Worm (Caenorhabditis elegans): ENCODE data around the gene trh-1.

The trh-1 gene

DNA sequence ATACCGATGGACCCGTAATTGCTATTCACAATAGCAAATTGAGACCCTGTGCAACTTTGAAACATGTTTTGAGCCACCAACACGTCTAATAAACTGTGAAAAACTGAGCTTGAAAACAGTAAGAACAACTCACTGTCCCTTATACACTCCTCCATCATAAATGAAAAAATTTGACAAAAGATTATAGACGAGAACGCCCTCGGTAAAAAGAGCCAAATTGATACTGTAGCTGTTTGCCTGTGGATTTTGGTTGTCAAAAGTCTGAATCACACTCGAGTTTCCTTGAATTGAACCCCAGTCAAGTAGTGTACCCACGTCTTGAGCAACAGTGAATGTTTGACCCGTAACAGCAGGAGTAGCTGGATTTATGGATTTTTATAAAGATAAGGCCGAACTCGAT, 27.4 kb upstream of the trh-1 start:
- no peak for TF ChIP-seq hif-1 (tag; optimal IDR thresholded peaks at IDR 0.05)
- peak in 1 of 2 experiments; percentile 95 for TF ChIP-seq unc-62 (GFP tag; optimal IDR thresholded peaks at IDR 0.05 in 1 of 2)
- no peak for TF ChIP-seq unc-62 (tag; optimal IDR thresholded peaks at IDR 0.05)
- TF ChIP-seq unc-130 (GFP tag; optimal IDR thresholded peaks at IDR 0.05) = no peak
- no peak for TF ChIP-seq nhr-237 (tag; optimal IDR thresholded peaks at IDR 0.05)
- TF ChIP-seq zfp-2 (tag; optimal IDR thresholded peaks at IDR 0.05) = no peak

DNA sequence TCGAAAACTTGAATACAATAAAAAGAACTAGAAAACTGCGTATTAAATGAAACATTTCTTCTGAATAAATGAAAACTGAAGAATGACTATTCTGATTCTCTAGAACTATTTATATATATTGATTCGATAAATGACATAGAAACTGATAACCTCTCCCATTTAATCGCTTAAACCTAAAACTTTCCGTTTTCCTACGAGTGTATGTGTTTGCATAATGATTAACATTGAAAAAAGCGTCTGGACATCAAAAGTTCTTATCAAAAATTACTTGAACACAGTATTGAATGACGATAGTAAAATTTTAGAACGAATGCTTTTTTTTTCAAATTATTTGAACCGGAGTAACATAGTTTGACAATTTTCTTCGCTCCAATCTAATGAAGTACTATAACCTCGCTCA, 26.2 kb upstream of the trh-1 start, which contains the start of gene C49C3.9:
Gene C49C3.9 (minus strand): TSS at position 136 of the 400 bp plus-strand sequence.
- TF ChIP-seq zfp-2 (tag; optimal IDR thresholded peaks at IDR 0.05) (no peak), nhr-41 (GFP tag; IDR thresholded peaks at IDR 0.05) (peak; percentile 83; the same call in 1 of the 2 replicates), nhr-28 (tag; optimal IDR thresholded peaks at IDR 0.05) (peak; percentile 76), lin-1 (GFP tag; IDR thresholded peaks at IDR 0.05) (peak; percentile 77; the same call in 1 of the 2 replicates), mep-1 (tag; optimal IDR thresholded peaks at IDR 0.05) (no peak), hlh-11 (tag; optimal IDR thresholded peaks at IDR 0.05) (no peak), lim-7 (GFP tag; IDR thresholded peaks at IDR 0.05) (no peak), dmd-6 (GFP tag; IDR thresholded peaks at IDR 0.05) (peak; percentile 74), ztf-11 (tag; optimal IDR thresholded peaks at IDR 0.05) (no peak), pqm-1 (tag; optimal IDR thresholded peaks at IDR 0.05) (peak; percentile 99)

DNA sequence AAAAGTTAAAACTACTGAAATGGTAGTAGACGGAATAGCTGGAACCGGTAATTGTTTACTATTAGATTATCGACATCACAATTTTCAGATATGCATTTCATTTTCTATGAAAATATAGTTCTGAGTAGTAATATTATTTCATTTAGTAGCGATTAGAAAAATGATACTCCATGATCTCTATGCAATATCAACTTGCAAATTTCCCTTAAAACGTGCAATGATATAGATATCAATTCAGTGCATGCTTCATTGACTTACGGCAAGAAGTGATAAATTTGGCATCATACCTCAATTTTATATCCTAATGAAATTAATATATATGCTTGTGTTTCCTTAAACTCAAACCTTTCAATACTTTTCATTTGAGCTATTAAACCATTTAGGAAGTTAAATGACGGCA, 25.7 kb upstream of the trh-1 start, which contains the start of gene C49C3.21:
Gene C49C3.21 (plus strand): TSS at position 301 of the 400 bp plus-strand sequence.
- no peak for TF ChIP-seq dmd-9 (GFP tag; IDR thresholded peaks at IDR 0.05)
- no peak for TF ChIP-seq dpl-1 (GFP tag; optimal IDR thresholded peaks at IDR 0.05)
- no peak for TF ChIP-seq mxl-3 (GFP tag; optimal IDR thresholded peaks at IDR 0.05)
- no peak for TF ChIP-seq ceh-62 (tag; optimal IDR thresholded peaks at IDR 0.05)
- no peak for TF ChIP-seq F49E8.2 (tag; optimal IDR thresholded peaks at IDR 0.05; ENCODE audit: borderline replicate concordance)
- no peak for TF ChIP-seq pqm-1 (tag; optimal IDR thresholded peaks at IDR 0.05)
- no peak for TF ChIP-seq mes-2 (tag; optimal IDR thresholded peaks at IDR 0.05; ENCODE audit: poor library complexity, severe bottlenecking)
- TF ChIP-seq daf-12 (tag; optimal IDR thresholded peaks at IDR 0.05) = no peak
- no peak for TF ChIP-seq unc-39 (tag; optimal IDR thresholded peaks at IDR 0.05)
- no peak for TF ChIP-seq egl-27 (tag; optimal IDR thresholded peaks at IDR 0.05)
- no peak for TF ChIP-seq set-16 (GFP tag; IDR thresholded peaks at IDR 0.05)
- no peak for TF ChIP-seq ztf-11 (tag; optimal IDR thresholded peaks at IDR 0.05)
- no peak for TF ChIP-seq rbr-2 (tag; optimal IDR thresholded peaks at IDR 0.05)
- no peak for TF ChIP-seq F37D6.2 (tag; optimal IDR thresholded peaks at IDR 0.05)

DNA sequence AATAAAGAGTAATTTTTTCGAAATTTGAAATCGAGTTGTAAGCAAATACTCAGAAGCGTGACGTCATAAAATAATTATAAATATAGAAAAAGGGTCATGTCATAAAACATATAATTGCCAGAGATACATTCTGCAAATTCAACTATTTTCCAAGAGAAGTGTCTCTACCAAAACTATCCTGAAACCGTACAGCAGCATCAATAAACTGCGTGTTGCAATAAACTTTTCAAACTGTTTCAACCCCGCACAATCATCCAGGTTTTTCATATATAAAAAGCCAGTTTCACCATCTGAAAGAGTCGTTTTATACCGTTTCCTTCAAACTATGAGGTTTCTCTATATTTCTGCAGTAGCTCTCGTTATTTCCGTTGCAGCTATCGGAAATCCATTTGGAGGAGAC, 24.9 kb upstream of the trh-1 start, which contains the start of gene C49C3.11:
Gene C49C3.11 (plus strand): TSS at position 301 of the 400 bp plus-strand sequence.
- TF ChIP-seq lin-38 (GFP tag; IDR thresholded peaks at IDR 0.05) (no peak), D1046.2 (GFP tag; IDR thresholded peaks at IDR 0.05) (no peak), nhr-111 (GFP tag; optimal IDR thresholded peaks at IDR 0.05) (no peak), ztf-7 (tag; optimal IDR thresholded peaks at IDR 0.05) (no peak), mdl-1 (tag; optimal IDR thresholded peaks at IDR 0.05) (no peak), T20F7.1 (GFP tag; optimal IDR thresholded peaks at IDR 0.05) (no peak), zfp-2 (tag; optimal IDR thresholded peaks at IDR 0.05) (no peak), F37D6.2 (tag; optimal IDR thresholded peaks at IDR 0.05) (no peak), lim-7 (GFP tag; IDR thresholded peaks at IDR 0.05) (no peak), R02D3.7 (tag; optimal IDR thresholded peaks at IDR 0.05) (no peak)

DNA sequence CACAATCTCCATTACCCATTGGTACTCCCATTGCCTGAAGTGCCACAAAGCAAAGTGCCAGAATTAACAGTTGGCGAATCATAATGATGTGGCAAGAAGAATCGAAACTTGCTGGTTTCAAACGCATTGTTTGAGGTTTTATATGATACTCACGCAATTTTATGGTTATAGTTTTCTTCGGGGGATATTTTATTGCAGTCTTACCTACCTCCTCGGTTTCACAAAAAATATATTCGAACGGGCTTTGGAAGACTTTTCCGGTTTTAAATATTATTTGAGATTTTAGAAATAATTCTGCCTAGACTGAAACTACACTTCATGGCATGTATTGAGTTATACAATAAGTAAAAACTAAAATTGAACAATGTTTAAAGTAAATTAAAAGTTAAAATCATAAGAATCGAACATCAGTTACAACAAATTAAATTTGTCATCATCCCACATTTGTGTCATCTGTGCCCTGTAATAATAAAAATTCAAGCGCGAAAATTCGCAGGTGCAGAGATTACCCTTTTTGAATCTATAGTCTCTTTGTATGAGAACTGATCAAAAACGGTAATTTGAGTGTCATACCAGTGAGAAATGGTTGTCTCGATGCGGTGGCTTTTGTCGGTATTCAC, 21.7 kb upstream of the trh-1 start, which contains the start of the genes clec-197 and clec-198:
Gene clec-197 (minus strand): TSS at position 101 of the 620 bp plus-strand sequence.
Gene clec-198 (plus strand): TSS at position 570 of the 620 bp plus-strand sequence.
- TF ChIP-seq hif-1 (tag; optimal IDR thresholded peaks at IDR 0.05) (no peak), nhr-41 (GFP tag; IDR thresholded peaks at IDR 0.05) (no peak), lin-29 (GFP tag; IDR thresholded peaks at IDR 0.05) (no peak), mxl-3 (GFP tag; optimal IDR thresholded peaks at IDR 0.05) (no peak), dve-1 (tag; optimal IDR thresholded peaks at IDR 0.05; ENCODE audit: insufficient read depth) (no peak)
